Worm (Caenorhabditis elegans): ENCODE results near the gene lgc-21.

- TF ChIP-seq flt-1 (GFP tag; IDR thresholded peaks at IDR 0.05), result no peak
- TF ChIP-seq ztf-23 (GFP tag; IDR thresholded peaks at IDR 0.05), result no peak
- no peak for TF ChIP-seq cog-1 (tag; optimal IDR thresholded peaks at IDR 0.05)
Observed at ce11 chrX:14053754-14054153, 14.0 kb downstream of the lgc-21 start.
